Fruit fly (Drosophila melanogaster) whole organism: Measurements from ENCODE around the gene RNaseX25.

Experiments
- Dll ChIP-seq: fragments of >200 bp; optimal IDR thresholded peaks from 2 replicates; lab custom pipeline; 2017
- EcR ChIP-seq, 2 experiments: fragments of >200 bp; optimal IDR thresholded peaks; 2 replicates each; lab custom pipeline; 2017; ENCODE audit warnings: missing biosample characterization in 2 of 2, missing genetic modification characterization in 2 of 2, missing genetic modification reagents in 2 of 2

- TF ChIP-seq Dll (no peak), EcR (GFP tag; optimal IDR thresholded peaks at IDR 0.05; lab: Kevin White, UChicago) (no peak)
Observed at dm6 chr3L:7978777-7979649, 8.6 kb downstream of the RNaseX25 start, which contains the start of gene nmo.
